Worm (Caenorhabditis elegans): ENCODE data around the gene srx-137.

ce11 chrV:13827920-13828319, 34.7 kb upstream of the srx-137 start, which contains the start of gene nrf-5:
- no peak for TF ChIP-seq F13H6.1 (tag; optimal IDR thresholded peaks at IDR 0.05)
- no peak for TF ChIP-seq gmeb-1 (tag; optimal IDR thresholded peaks at IDR 0.05)
- no peak for TF ChIP-seq crh-2 (tag; optimal IDR thresholded peaks at IDR 0.05)
